Fruit fly (Drosophila melanogaster) whole organism, embryonic: ENCODE data around the gene Hexo2.

Experiments used
- Adf1 ChIP-seq: fragments of 200-800 bp; sonication (Bioruptor generic); IDR thresholded peaks from 2 replicates; pipeline ENCODE4 v1.3.6; 2022; ENCODE audit warnings: missing biosample characterization, missing genetic modification characterization
- B-H1 ChIP-seq: fragments of 200-800 bp; sonication (Bioruptor generic); IDR thresholded peaks from 3 replicates; pipeline ENCODE4 v1.3.6; 2022; ENCODE audit warnings: missing biosample characterization, missing genetic modification characterization
- Bgb ChIP-seq: fragments of 200-800 bp; sonication (Bioruptor generic); IDR thresholded peaks from 2 replicates; pipeline ENCODE4 v1.3.6; 2022; ENCODE audit warnings: missing biosample characterization, missing genetic modification characterization; ENCODE audit not compliant: partially characterized antibody
- Blimp-1 ChIP-seq: fragments of 200-800 bp; sonication (Bioruptor generic); optimal IDR thresholded peaks from 3 replicates; lab custom pipeline; 2018; ENCODE audit warnings: missing biosample characterization, missing genetic modification characterization, mild to moderate bottlenecking, moderate library complexity, missing genetic modification reagents
- CG10267 ChIP-seq: fragments of 200-800 bp; sonication (Bioruptor generic); optimal IDR thresholded peaks from 2 replicates; lab custom pipeline; 2018; ENCODE audit warnings: missing biosample characterization, mild to moderate bottlenecking, missing genetic modification characterization, moderate library complexity
- CG10321 ChIP-seq: fragments of 200-800 bp; sonication (Bioruptor generic); IDR thresholded peaks from 2 replicates; pipeline ENCODE4 v1.3.6; 2022; ENCODE audit warnings: missing biosample characterization, missing genetic modification characterization
- CG11247 ChIP-seq: fragments of 200-800 bp; sonication (Bioruptor generic); IDR thresholded peaks from 2 replicates; pipeline ENCODE4 v1.3.6; 2022; ENCODE audit warnings: missing biosample characterization, missing genetic modification characterization
- CG12391 ChIP-seq: fragments of 200-800 bp; sonication (Bioruptor generic); optimal IDR thresholded peaks from 3 replicates; lab custom pipeline; 2018; ENCODE audit warnings: missing biosample characterization, mild to moderate bottlenecking, missing genetic modification characterization, moderate library complexity
- CG13123 ChIP-seq: fragments of 200-800 bp; sonication (Bioruptor generic); optimal IDR thresholded peaks from 2 replicates; lab custom pipeline; 2016; ENCODE audit warnings: missing biosample characterization, missing genetic modification characterization
- CG15073 ChIP-seq: fragments of 200-800 bp; sonication (Bioruptor generic); optimal IDR thresholded peaks from 2 replicates; lab custom pipeline; 2016; ENCODE audit warnings: missing biosample characterization, missing genetic modification characterization
- CG15514 ChIP-seq: fragments of 200-800 bp; sonication (Bioruptor generic); optimal IDR thresholded peaks from 3 replicates; lab custom pipeline; 2017; ENCODE audit warnings: missing biosample characterization, missing genetic modification characterization, mild to moderate bottlenecking, moderate library complexity, missing genetic modification reagents
- CG16815 ChIP-seq: fragments of 200-800 bp; sonication (Bioruptor generic); optimal IDR thresholded peaks from 3 replicates; lab custom pipeline; 2017; ENCODE audit warnings: missing biosample characterization, mild to moderate bottlenecking, missing genetic modification characterization
- CG17186 ChIP-seq: fragments of 200-800 bp; sonication (Bioruptor generic); optimal IDR thresholded peaks from 3 replicates; lab custom pipeline; 2017; ENCODE audit warnings: missing biosample characterization, missing genetic modification reagents, missing genetic modification characterization
- CG17328 ChIP-seq: fragments of 200-800 bp; sonication (Bioruptor generic); IDR thresholded peaks from 2 replicates; pipeline ENCODE4 v1.3.6; 2022; ENCODE audit warnings: missing biosample characterization, missing genetic modification characterization
- CG1832 ChIP-seq: fragments of 200-800 bp; sonication (Bioruptor generic); optimal IDR thresholded peaks from 2 replicates; lab custom pipeline; 2017; ENCODE audit warnings: missing biosample characterization, mild to moderate bottlenecking, missing genetic modification characterization, inconsistent platforms
- CG2120 ChIP-seq: fragments of 200-800 bp; sonication (Bioruptor generic); optimal IDR thresholded peaks from 3 replicates; lab custom pipeline; 2016; ENCODE audit warnings: missing biosample characterization, missing genetic modification characterization
- CG2202 ChIP-seq: fragments of 200-800 bp; sonication (Bioruptor generic); optimal IDR thresholded peaks from 2 replicates; lab custom pipeline; 2018; ENCODE audit warnings: missing biosample characterization, mild to moderate bottlenecking, missing genetic modification characterization
- CG31224 ChIP-seq: fragments of 200-800 bp; sonication (Bioruptor generic); IDR thresholded peaks from 2 replicates; pipeline ENCODE4 v1.3.6; 2022; ENCODE audit warnings: missing biosample characterization, missing genetic modification characterization
- CG6254 ChIP-seq: fragments of 200-800 bp; sonication (Bioruptor generic); optimal IDR thresholded peaks from 3 replicates; lab custom pipeline; 2017; ENCODE audit warnings: mild to moderate bottlenecking, missing biosample characterization, missing genetic modification reagents, missing genetic modification characterization
- CG7372 ChIP-seq: fragments of 200-800 bp; sonication (Bioruptor generic); IDR thresholded peaks from 2 replicates; pipeline ENCODE4 v1.3.6; 2022; ENCODE audit warnings: missing biosample characterization, missing genetic modification characterization
- CG7556 ChIP-seq: fragments of 200-800 bp; sonication (Bioruptor generic); optimal IDR thresholded peaks from 2 replicates; lab custom pipeline; 2017; ENCODE audit warnings: missing biosample characterization, mild to moderate bottlenecking, missing genetic modification characterization
- CG7745 ChIP-seq: fragments of 200-800 bp; sonication (Bioruptor generic); optimal IDR thresholded peaks from 2 replicates; lab custom pipeline; 2018; ENCODE audit warnings: missing biosample characterization, mild to moderate bottlenecking, missing genetic modification characterization, moderate library complexity
- CG9437 ChIP-seq: fragments of 200-800 bp; sonication (Bioruptor generic); optimal IDR thresholded peaks from 2 replicates; lab custom pipeline; 2018; ENCODE audit warnings: missing biosample characterization, mild to moderate bottlenecking, missing genetic modification characterization
- CHES-1-like ChIP-seq: fragments of 200-800 bp; sonication (Bioruptor generic); optimal IDR thresholded peaks from 2 replicates; lab custom pipeline; 2016; ENCODE audit warnings: missing biosample characterization, missing genetic modification characterization
- Dbx ChIP-seq: fragments of 200-800 bp; sonication (Bioruptor generic); IDR thresholded peaks from 3 replicates; pipeline ENCODE4 v1.3.6; 2022; ENCODE audit warnings: missing biosample characterization, missing genetic modification characterization
- GATAe ChIP-seq: fragments of 200-800 bp; sonication (Bioruptor generic); conservative IDR thresholded peaks from 2 replicates; pipeline ENCODE4 v1.3.6; 2022; ENCODE audit warnings: missing biosample characterization, missing genetic modification characterization
- Hmr ChIP-seq: fragments of 200-800 bp; sonication (Bioruptor generic); optimal IDR thresholded peaks from 3 replicates; lab custom pipeline; 2017; ENCODE audit warnings: mild to moderate bottlenecking, missing biosample characterization, missing genetic modification reagents, missing genetic modification characterization
- Hsf ChIP-seq: fragments of 200-800 bp; sonication (Bioruptor generic); optimal IDR thresholded peaks from 3 replicates; lab custom pipeline; 2016; ENCODE audit warnings: missing biosample characterization, missing genetic modification characterization
- Med ChIP-seq: fragments of 200-800 bp; sonication (Bioruptor generic); peaks from one replicate; lab custom pipeline; 2016; ENCODE audit warnings: missing biosample characterization, missing genetic modification characterization, mild to moderate bottlenecking, inconsistent platforms, moderate library complexity
- Pdp1 ChIP-seq, 2 experiments: fragments of 200-800 bp; sonication (Bioruptor generic); optimal IDR thresholded peaks; 3 replicates each; lab custom pipeline; 2016; ENCODE audit warnings: missing biosample characterization in 2 of 2, missing genetic modification characterization in 2 of 2, mild to moderate bottlenecking in 1 of 2, moderate library complexity in 1 of 2
- Usf ChIP-seq: fragments of 200-800 bp; sonication (Bioruptor generic); optimal IDR thresholded peaks from 2 replicates; lab custom pipeline; 2017; ENCODE audit warnings: missing genotype, missing biosample characterization, missing genetic modification characterization
- al ChIP-seq: fragments of 200-800 bp; sonication (Bioruptor generic); IDR thresholded peaks from 2 replicates; pipeline ENCODE4 v1.3.6; 2022; ENCODE audit warnings: missing biosample characterization, missing genetic modification characterization
- ato ChIP-seq: fragments of 200-800 bp; sonication (Bioruptor generic); IDR thresholded peaks from 2 replicates; pipeline ENCODE4 v1.3.6; 2022; ENCODE audit warnings: missing biosample characterization, missing genetic modification characterization; ENCODE audit not compliant: partially characterized antibody
- emc ChIP-seq: fragments of 200-800 bp; sonication (Bioruptor generic); optimal IDR thresholded peaks from 2 replicates; lab custom pipeline; 2016; ENCODE audit warnings: missing biosample characterization, missing genetic modification characterization
- fd102C ChIP-seq: fragments of 200-800 bp; sonication (Bioruptor generic); optimal IDR thresholded peaks from 2 replicates; lab custom pipeline; 2018; ENCODE audit warnings: missing biosample characterization, mild to moderate bottlenecking, missing genetic modification characterization, moderate library complexity
- h ChIP-seq: fragments of >200 bp; optimal IDR thresholded peaks from 2 replicates; lab custom pipeline; 2017
- hb ChIP-seq: fragments of 200-800 bp; sonication (Bioruptor generic); IDR thresholded peaks from 3 replicates; pipeline ENCODE4 v1.3.6; 2022; ENCODE audit warnings: missing biosample characterization, missing genetic modification characterization; ENCODE audit not compliant: partially characterized antibody
- ind ChIP-seq: fragments of 200-800 bp; sonication (Bioruptor generic); optimal IDR thresholded peaks from 3 replicates; lab custom pipeline; 2016; ENCODE audit warnings: missing biosample characterization, missing genetic modification characterization
- ken ChIP-seq: fragments of 200-800 bp; sonication (Bioruptor generic); IDR thresholded peaks from 3 replicates; pipeline ENCODE4 v1.3.6; 2022; ENCODE audit warnings: missing biosample characterization, missing genetic modification characterization
- lab ChIP-seq: fragments of 200-800 bp; sonication (Bioruptor generic); optimal IDR thresholded peaks from 3 replicates; lab custom pipeline; 2017; ENCODE audit warnings: missing biosample characterization, missing genetic modification characterization, mild to moderate bottlenecking, moderate library complexity, missing genetic modification reagents
- lbe ChIP-seq: fragments of 200-800 bp; sonication (Bioruptor generic); optimal IDR thresholded peaks from 2 replicates; lab custom pipeline; 2016; ENCODE audit warnings: missing biosample characterization, mild to moderate bottlenecking, missing genetic modification characterization
- nmo ChIP-seq: fragments of 200-800 bp; sonication (Bioruptor generic); optimal IDR thresholded peaks from 2 replicates; lab custom pipeline; 2018; ENCODE audit warnings: missing biosample characterization, mild to moderate bottlenecking, missing genetic modification characterization, moderate library complexity
- pan ChIP-seq, 4 experiments: fragments of >200 bp in 3 of 4; fragments of 200-800 bp in 1 of 4; sonication (Bioruptor generic) in 1 of 4; optimal IDR thresholded peaks in 3 of 4; IDR thresholded peaks in 1 of 4; 2 replicates each; pipeline versions ENCODE4 v1.3.6 to Lab custom; 2017 to 2022; ENCODE audit warnings: missing biosample characterization in 2 of 4, missing genetic modification characterization in 2 of 4, mixed read lengths in 1 of 4
- pnt ChIP-seq: fragments of 200-800 bp; sonication (Bioruptor generic); optimal IDR thresholded peaks from 3 replicates; lab custom pipeline; 2016; ENCODE audit warnings: missing biosample characterization, missing genetic modification characterization
- pzg ChIP-seq: fragments of 200-800 bp; sonication (Bioruptor generic); optimal IDR thresholded peaks from 3 replicates; lab custom pipeline; 2018; ENCODE audit warnings: missing biosample characterization, mild to moderate bottlenecking, missing genetic modification characterization, moderate library complexity
- sima ChIP-seq: fragments of 200-800 bp; sonication (Bioruptor generic); optimal IDR thresholded peaks from 2 replicates; lab custom pipeline; 2016; ENCODE audit warnings: missing biosample characterization, missing genetic modification characterization
- sob ChIP-seq: fragments of 200-800 bp; sonication (Bioruptor generic); IDR thresholded peaks from 2 replicates; pipeline ENCODE4 v1.3.6; 2022; ENCODE audit warnings: missing biosample characterization, missing genetic modification characterization
- tio ChIP-seq: fragments of 200-800 bp; sonication (Bioruptor generic); optimal IDR thresholded peaks from 2 replicates; lab custom pipeline; 2017; ENCODE audit warnings: missing biosample characterization, missing genetic modification characterization, inconsistent platforms
- toy ChIP-seq: fragments of 200-800 bp; sonication (Bioruptor generic); IDR thresholded peaks from 2 replicates; pipeline ENCODE4 v1.3.6; 2022; ENCODE audit warnings: missing biosample characterization, missing genetic modification characterization

Hexo2 gene

dm6 chrX:8709234-8709843 lies at the start of gene Hexo2 (continued):
- TF ChIP-seq Bgb (GFP tag; lab: Robert Waterston, UW) (no peak), fd102C (GFP tag; lab: Kevin White, UChicago) (peak; percentile 58), GATAe (peak; percentile 36; the same call in 1 of the 2 replicates), Blimp-1 (GFP tag; lab: Kevin White, UChicago) (peak; percentile 92), Pdp1 (GFP tag; optimal IDR thresholded peaks at IDR 0.05; lab: Kevin White, UChicago) (peak; percentile 92 to 94), h (no peak), ken (GFP tag; lab: Robert Waterston, UW) (peak; percentile 98), pzg (GFP tag; lab: Kevin White, UChicago) (peak; percentile 9), CG10321 (GFP tag; lab: Robert Waterston, UW) (peak; percentile 55; the same call in 1 of the 2 replicates), Hsf (GFP tag; lab: Kevin White, UChicago) (peak; percentile 94), pnt (peak; percentile 97), CG13123 (GFP tag; lab: Kevin White, UChicago) (peak; percentile 83), Med (GFP tag; lab: Kevin White, UChicago) (peak; percentile 99), sima (peak; percentile 70), sob (GFP tag; lab: Robert Waterston, UW) (peak; percentile 94), CG7556 (GFP tag; lab: Kevin White, UChicago) (peak; percentile 87), ind (GFP tag; lab: Kevin White, UChicago) (peak; percentile 94), B-H1 (GFP tag; lab: Robert Waterston, UW) (peak; percentile 94), CG15073 (peak; percentile 73), CG17328 (peak; percentile 97), hb (GFP tag; lab: Robert Waterston, UW) (no peak), toy (GFP tag; lab: Robert Waterston, UW) (peak; percentile 63; the same call in 1 of the 2 replicates), nmo (GFP tag; lab: Kevin White, UChicago) (peak; percentile 93), CHES-1-like (peak; percentile 91), CG15514 (GFP tag; lab: Kevin White, UChicago) (peak; percentile 72), tio (peak; percentile 83), Usf (GFP tag; lab: Kevin White, UChicago) (peak; percentile 63), CG9437 (GFP tag; lab: Kevin White, UChicago) (peak; percentile 72), ato (GFP tag; lab: Robert Waterston, UW) (no peak), CG2202 (tag; lab: Kevin White, UChicago) (peak; percentile 83), CG16815 (GFP tag; lab: Kevin White, UChicago) (peak; percentile 85), CG31224 (peak; percentile 72), CG6254 (GFP tag; lab: Kevin White, UChicago) (peak; percentile 88), CG11247 (GFP tag; lab: Robert Waterston, UW) (peak; percentile 93), CG7745 (tag; lab: Kevin White, UChicago) (no peak), Dbx (GFP tag; lab: Robert Waterston, UW) (no peak; the same call in 2 of the 3 replicates), Hmr (GFP tag; lab: Kevin White, UChicago) (peak; percentile 76), CG12391 (tag; lab: Kevin White, UChicago) (peak; percentile 90), CG2120 (peak; percentile 82), lab (GFP tag; lab: Kevin White, UChicago) (peak; percentile 93), al (GFP tag; lab: Robert Waterston, UW) (peak; percentile 66), Adf1 (no peak), emc (peak; percentile 74), pan (optimal IDR thresholded peaks at IDR 0.05; lab: Kevin White, UChicago) (no peak), pan (GFP tag; optimal IDR thresholded peaks at IDR 0.05 in 1 of 2, IDR thresholded peaks at IDR 0.05 in 1 of 2) (peak in 1 of 2 experiments; percentile 96), CG7372 (GFP tag; lab: Robert Waterston, UW) (peak; percentile 89), CG17186 (GFP tag; lab: Kevin White, UChicago) (peak; percentile 83), CG10267 (tag; lab: Kevin White, UChicago) (peak; percentile 81), lbe (GFP tag; lab: Kevin White, UChicago) (peak; percentile 94), CG1832 (GFP tag; lab: Kevin White, UChicago) (no peak)
